Worm (Caenorhabditis elegans) whole organism, L4 larva: ENCODE data around the gene F57E7.2.
"Not testable (repeated sequence)": the region's sequence is repeated elsewhere in the genome, so short reads cannot be mapped to it uniquely, and the experiment has no call there.

Experiments used
- cey-2 ChIP-seq: sonication (generic microtip); optimal IDR thresholded peaks from 3 replicates; lab custom pipeline; 2017; ENCODE audit warnings: missing genetic modification characterization, mild to moderate bottlenecking, missing compliant biosample characterization, antibody characterized with exemption, borderline replicate concordance; ENCODE audit not compliant: insufficient read depth
- dpl-1 ChIP-seq: fragments of 150-350 bp; optimal IDR thresholded peaks from 2 replicates; lab custom pipeline; 2014; ENCODE audit warnings: missing biosample characterization, missing genetic modification reagents, missing genetic modification characterization
- duxl-1 ChIP-seq: sonication (generic microtip); optimal IDR thresholded peaks from 2 replicates; lab custom pipeline; 2016; ENCODE audit warnings: mild to moderate bottlenecking, missing genetic modification characterization, moderate library complexity, missing compliant biosample characterization; ENCODE audit not compliant: poor library complexity
- lin-15B ChIP-seq: fragments of 150-350 bp; sonication (generic microtip); optimal IDR thresholded peaks from 3 replicates; lab custom pipeline; 2014; ENCODE audit warnings: missing biosample characterization, missing genetic modification characterization
- mep-1 ChIP-seq: fragments of 150-350 bp; sonication (generic microtip); optimal IDR thresholded peaks from 3 replicates; lab custom pipeline; 2014; ENCODE audit warnings: missing biosample characterization, missing genetic modification characterization
- nhr-28 ChIP-seq: fragments of 150-350 bp; optimal IDR thresholded peaks from 2 replicates; lab custom pipeline; 2014; ENCODE audit warnings: missing biosample characterization, missing genetic modification characterization
- pha-4 ChIP-seq, 2 experiments: fragments of 150-350 bp in 1 of 2; fragments of 200-800 bp in 1 of 2; sonication (Bioruptor generic) in 1 of 2; IDR thresholded peaks in 1 of 2; optimal IDR thresholded peaks in 1 of 2; 2 replicates each; pipeline versions ENCODE4 v1.3.6 to Lab custom; 2014 to 2022; ENCODE audit warnings: missing genetic modification characterization in 2 of 2, missing genetic modification reagents in 2 of 2, missing biosample characterization in 1 of 2, missing compliant biosample characterization in 1 of 2
- pqm-1 ChIP-seq: sonication (generic microtip); optimal IDR thresholded peaks from 2 replicates; lab custom pipeline; 2017; ENCODE audit warnings: missing biosample characterization, missing genetic modification characterization
- saeg-2 ChIP-seq: fragments of 200-800 bp; sonication (Bioruptor generic); IDR thresholded peaks from 2 replicates; pipeline ENCODE4 v1.3.6; 2022; ENCODE audit warnings: missing genetic modification reagents, missing genetic modification characterization, missing compliant biosample characterization
- set-16 ChIP-seq: fragments of 200-800 bp; sonication (Bioruptor generic); IDR thresholded peaks from 2 replicates; pipeline ENCODE4 v1.3.6; 2022; ENCODE audit warnings: missing genetic modification reagents, missing genetic modification characterization, missing compliant biosample characterization
- skn-1 ChIP-seq: fragments of 150-350 bp; optimal IDR thresholded peaks from 2 replicates; lab custom pipeline; 2014; ENCODE audit warnings: missing biosample characterization, missing genetic modification characterization
- unc-62 ChIP-seq, 3 experiments: fragments of 150-350 bp in 1 of 3; sonication (generic microtip); optimal IDR thresholded peaks in 2 of 3; peaks in 1 of 3; 1 replicate in 1 of 3; 2 replicates in 2 of 3; lab custom pipeline; 2014 to 2017; ENCODE audit warnings: missing biosample characterization in 3 of 3, missing genetic modification characterization in 3 of 3, missing genetic modification reagents in 3 of 3, missing genotype in 1 of 3
- zag-1 ChIP-seq: fragments of 150-350 bp; optimal IDR thresholded peaks from 2 replicates; lab custom pipeline; 2014; ENCODE audit warnings: missing biosample characterization, missing genetic modification characterization
- zip-11 ChIP-seq: fragments of 200-800 bp; sonication (Bioruptor generic); IDR thresholded peaks from 2 replicates; pipeline ENCODE4 v1.3.6; 2022; ENCODE audit warnings: missing genetic modification characterization, missing compliant biosample characterization

ce11 chrV:16474686-16475085, 8.3 kb downstream of the F57E7.2 start:
- TF ChIP-seq pqm-1 (tag; lab: Kevin White, UChicago); zag-1 (tag; lab: Kevin White, UChicago); lin-15B (tag; lab: Kevin White, UChicago); cey-2 (tag; lab: Kevin White, UChicago); dpl-1 (GFP tag; lab: Kevin White, UChicago); zip-11; mep-1 (tag; lab: Kevin White, UChicago); set-16 (GFP tag; lab: Robert Waterston, UW); unc-62 (GFP tag; optimal IDR thresholded peaks at IDR 0.05 in 1 of 2; lab: Kevin White, UChicago); unc-62 (tag; optimal IDR thresholded peaks at IDR 0.05; lab: Kevin White, UChicago); duxl-1; nhr-28 (tag; lab: Kevin White, UChicago); pha-4 (GFP tag; IDR thresholded peaks at IDR 0.05; lab: Robert Waterston, UW); pha-4 (tag; optimal IDR thresholded peaks at IDR 0.05; lab: Kevin White, UChicago); saeg-2 (GFP tag; lab: Robert Waterston, UW); skn-1: not testable (repeated sequence)
